Fruit fly (Drosophila melanogaster): ENCODE measurements around the gene CG2258.

CG2258 gene

dm6 chrX:8115717-8116311 is 13.9 kb upstream of the CG2258 start, which contains the start of gene Gclc:
Gclc (minus strand) TSS chrX:8116147.
- no peak for TF ChIP-seq bab1 (GFP tag; optimal IDR thresholded peaks at IDR 0.05)
- no peak for TF ChIP-seq CG14711 (tag; optimal IDR thresholded peaks at IDR 0.05)
- TF ChIP-seq toe (GFP tag; optimal IDR thresholded peaks at IDR 0.05) = no peak
- no peak for TF ChIP-seq CG7101 (tag; optimal IDR thresholded peaks at IDR 0.05)
- TF ChIP-seq CG7045 (GFP tag; optimal IDR thresholded peaks at IDR 0.05) = no peak
- no peak for TF ChIP-seq pad (GFP tag; optimal IDR thresholded peaks at IDR 0.05)
- TF ChIP-seq CG12768 (GFP tag; optimal IDR thresholded peaks at IDR 0.05) = no peak
- no peak for TF ChIP-seq Hr96 (GFP tag; optimal IDR thresholded peaks at IDR 0.05)
- TF ChIP-seq kay (GFP tag; ENCODE audit: borderline replicate concordance) = no peak
- TF ChIP-seq Mnt (GFP tag; optimal IDR thresholded peaks at IDR 0.05) = peak; percentile 96
- no peak for TF ChIP-seq ovo (GFP tag; optimal IDR thresholded peaks at IDR 0.05)
- TF ChIP-seq CG11617 (GFP tag; optimal IDR thresholded peaks at IDR 0.05) = peak; percentile 21
- TF ChIP-seq CG33017 (tag; optimal IDR thresholded peaks at IDR 0.05) = no peak
- no peak for TF ChIP-seq cnc (optimal IDR thresholded peaks at IDR 0.05)
- TF ChIP-seq CG5204 (GFP tag; optimal IDR thresholded peaks at IDR 0.05) = no peak
- peak; percentile 11 for TF ChIP-seq tj (GFP tag; optimal IDR thresholded peaks at IDR 0.05)
- no peak for TF ChIP-seq Clk (GFP tag; optimal IDR thresholded peaks at IDR 0.05)
- TF ChIP-seq Crg-1 (GFP tag; optimal IDR thresholded peaks at IDR 0.05) = no peak
- no peak for TF ChIP-seq CG1620 (GFP tag; optimal IDR thresholded peaks at IDR 0.05)
- TF ChIP-seq cic (GFP tag; optimal IDR thresholded peaks at IDR 0.05) = peak; percentile 21

dm6 chrX:8115343-8115676 is 13.4 kb upstream of the CG2258 start:
- TF ChIP-seq CG7101 (tag; optimal IDR thresholded peaks at IDR 0.05) (no peak), Clk (GFP tag; optimal IDR thresholded peaks at IDR 0.05) (no peak), pad (GFP tag; optimal IDR thresholded peaks at IDR 0.05) (peak; percentile 37), tj (GFP tag; optimal IDR thresholded peaks at IDR 0.05) (no peak), ovo (GFP tag; optimal IDR thresholded peaks at IDR 0.05) (peak; percentile 2)

- TF ChIP-seq CG5204 (GFP tag; optimal IDR thresholded peaks at IDR 0.05) (peak; percentile 70), CG7045 (GFP tag; optimal IDR thresholded peaks at IDR 0.05) (peak; percentile 60), Clk (GFP tag; optimal IDR thresholded peaks at IDR 0.05) (peak; percentile 25), bab1 (GFP tag; optimal IDR thresholded peaks at IDR 0.05) (peak; percentile 57), CG11617 (GFP tag; optimal IDR thresholded peaks at IDR 0.05) (peak; percentile 64), CG12768 (GFP tag; optimal IDR thresholded peaks at IDR 0.05) (peak; percentile 62), pad (GFP tag; optimal IDR thresholded peaks at IDR 0.05) (peak; percentile 20), ovo (GFP tag; optimal IDR thresholded peaks at IDR 0.05) (peak; percentile 1), Hr96 (GFP tag; optimal IDR thresholded peaks at IDR 0.05) (no peak), cnc (optimal IDR thresholded peaks at IDR 0.05) (no peak), tj (GFP tag; optimal IDR thresholded peaks at IDR 0.05) (peak; percentile 73), cic (GFP tag; optimal IDR thresholded peaks at IDR 0.05) (no peak), CG33017 (tag; optimal IDR thresholded peaks at IDR 0.05) (peak; percentile 62), Crg-1 (GFP tag; optimal IDR thresholded peaks at IDR 0.05) (no peak), Mnt (GFP tag; optimal IDR thresholded peaks at IDR 0.05) (peak; percentile 46), CG14711 (tag; optimal IDR thresholded peaks at IDR 0.05) (peak; percentile 62), toe (GFP tag; optimal IDR thresholded peaks at IDR 0.05) (peak; percentile 45), kay (GFP tag; ENCODE audit: borderline replicate concordance) (no peak), CG1620 (GFP tag; optimal IDR thresholded peaks at IDR 0.05) (peak; percentile 21), CG7101 (tag; optimal IDR thresholded peaks at IDR 0.05) (peak; percentile 80)
Observed at dm6 chrX:8114476-8115342, 12.8 kb upstream of the CG2258 start.

dm6 chrX:8113386-8114279 is 11.7 kb upstream of the CG2258 start:
- TF ChIP-seq Mnt (GFP tag; optimal IDR thresholded peaks at IDR 0.05) (peak; percentile 23), CG11617 (GFP tag; optimal IDR thresholded peaks at IDR 0.05) (no peak), CG12768 (GFP tag; optimal IDR thresholded peaks at IDR 0.05) (peak; percentile 33), bab1 (GFP tag; optimal IDR thresholded peaks at IDR 0.05) (peak; percentile 51), ovo (GFP tag; optimal IDR thresholded peaks at IDR 0.05) (no peak), pad (GFP tag; optimal IDR thresholded peaks at IDR 0.05) (no peak), cic (GFP tag; optimal IDR thresholded peaks at IDR 0.05) (no peak), toe (GFP tag; optimal IDR thresholded peaks at IDR 0.05) (peak; percentile 28), CG33017 (tag; optimal IDR thresholded peaks at IDR 0.05) (peak; percentile 78), cnc (optimal IDR thresholded peaks at IDR 0.05) (peak; percentile 93 to 96), CG14711 (tag; optimal IDR thresholded peaks at IDR 0.05) (peak; percentile 67), CG7101 (tag; optimal IDR thresholded peaks at IDR 0.05) (peak; percentile 88), CG1620 (GFP tag; optimal IDR thresholded peaks at IDR 0.05) (peak; percentile 11), Hr96 (GFP tag; optimal IDR thresholded peaks at IDR 0.05) (peak; percentile 59), Clk (GFP tag; optimal IDR thresholded peaks at IDR 0.05) (peak; percentile 15), CG5204 (GFP tag; optimal IDR thresholded peaks at IDR 0.05) (peak; percentile 68), CG7045 (GFP tag; optimal IDR thresholded peaks at IDR 0.05) (peak; percentile 63), kay (GFP tag; ENCODE audit: borderline replicate concordance) (peak; percentile 92), tj (GFP tag; optimal IDR thresholded peaks at IDR 0.05) (no peak), Crg-1 (GFP tag; optimal IDR thresholded peaks at IDR 0.05) (peak; percentile 27)

dm6 chrX:8112715-8113114 is 10.8 kb upstream of the CG2258 start:
- TF ChIP-seq CG11617 (GFP tag; optimal IDR thresholded peaks at IDR 0.05) (peak; percentile 64), CG5204 (GFP tag; optimal IDR thresholded peaks at IDR 0.05) (peak; percentile 34), Mnt (GFP tag; optimal IDR thresholded peaks at IDR 0.05) (peak; percentile 16), CG33017 (tag; optimal IDR thresholded peaks at IDR 0.05) (no peak), cic (GFP tag; optimal IDR thresholded peaks at IDR 0.05) (no peak), kay (GFP tag; ENCODE audit: borderline replicate concordance) (no peak), CG7045 (GFP tag; optimal IDR thresholded peaks at IDR 0.05) (peak; percentile 15), Hr96 (GFP tag; optimal IDR thresholded peaks at IDR 0.05) (no peak), CG12768 (GFP tag; optimal IDR thresholded peaks at IDR 0.05) (no peak), tj (GFP tag; optimal IDR thresholded peaks at IDR 0.05) (peak; percentile 53), cnc (optimal IDR thresholded peaks at IDR 0.05) (no peak), pad (GFP tag; optimal IDR thresholded peaks at IDR 0.05) (no peak), Clk (GFP tag; optimal IDR thresholded peaks at IDR 0.05) (no peak), toe (GFP tag; optimal IDR thresholded peaks at IDR 0.05) (no peak), ovo (GFP tag; optimal IDR thresholded peaks at IDR 0.05) (no peak), CG1620 (GFP tag; optimal IDR thresholded peaks at IDR 0.05) (no peak), CG7101 (tag; optimal IDR thresholded peaks at IDR 0.05) (peak; percentile 45), CG14711 (tag; optimal IDR thresholded peaks at IDR 0.05) (no peak)
